Fruit fly (Drosophila melanogaster) whole organism, embryonic: ENCODE data around the gene CG4949.

Experiments used
- ATbp ChIP-seq: fragments of 200-800 bp; sonication (Bioruptor generic); optimal IDR thresholded peaks from 2 replicates; lab custom pipeline; 2017; ENCODE audit warnings: missing biosample characterization, mild to moderate bottlenecking, missing genetic modification characterization, missing genetic modification reagents
- Adf1 ChIP-seq: fragments of 200-800 bp; sonication (Bioruptor generic); IDR thresholded peaks from 2 replicates; pipeline ENCODE4 v1.3.6; 2022; ENCODE audit warnings: missing biosample characterization, missing genetic modification characterization
- Atf6 ChIP-seq: fragments of 200-800 bp; sonication (Bioruptor generic); IDR thresholded peaks from 2 replicates; pipeline ENCODE4 v1.3.6; 2022; ENCODE audit warnings: missing biosample characterization, missing genetic modification characterization
- Bteb2 ChIP-seq: fragments of 200-800 bp; sonication (Bioruptor generic); optimal IDR thresholded peaks from 2 replicates; lab custom pipeline; 2016; ENCODE audit warnings: missing biosample characterization, missing genetic modification characterization
- CG10366 ChIP-seq: fragments of 200-800 bp; sonication (Bioruptor generic); IDR thresholded peaks from 2 replicates; pipeline ENCODE4 v1.3.6; 2022; ENCODE audit warnings: missing biosample characterization, missing genetic modification characterization
- CG10543 ChIP-seq: fragments of 200-800 bp; sonication (Bioruptor generic); optimal IDR thresholded peaks from 3 replicates; lab custom pipeline; 2017; ENCODE audit warnings: missing biosample characterization, mild to moderate bottlenecking, missing genetic modification characterization, moderate library complexity
- CG11398 ChIP-seq: fragments of 200-800 bp; sonication (Bioruptor generic); optimal IDR thresholded peaks from 2 replicates; lab custom pipeline; 2016; ENCODE audit warnings: missing biosample characterization, missing genetic modification characterization
- CG11695 ChIP-seq: fragments of 200-800 bp; sonication (Bioruptor generic); IDR thresholded peaks from 3 replicates; pipeline ENCODE4 v1.3.6; 2022; ENCODE audit warnings: missing biosample characterization, missing genetic modification characterization
- CG13624 ChIP-seq: fragments of 200-800 bp; sonication (Bioruptor generic); optimal IDR thresholded peaks from 2 replicates; lab custom pipeline; 2016; ENCODE audit warnings: missing biosample characterization, missing genetic modification characterization
- CG14667 ChIP-seq: fragments of 200-800 bp; sonication (Bioruptor generic); IDR thresholded peaks from 2 replicates; pipeline ENCODE4 v1.3.6; 2022; ENCODE audit warnings: missing biosample characterization, missing genetic modification characterization
- CG15011 ChIP-seq: fragments of 200-800 bp; sonication (Bioruptor generic); optimal IDR thresholded peaks from 3 replicates; lab custom pipeline; 2018; ENCODE audit warnings: missing biosample characterization, mild to moderate bottlenecking, missing genetic modification characterization
- CG18262 ChIP-seq: fragments of 200-800 bp; optimal IDR thresholded peaks from 3 replicates; lab custom pipeline; 2019; ENCODE audit warnings: missing biosample characterization, mild to moderate bottlenecking, missing genetic modification characterization, moderate library complexity
- CG2129 ChIP-seq: fragments of 200-800 bp; sonication (Bioruptor generic); IDR thresholded peaks from 2 replicates; pipeline ENCODE4 v1.3.6; 2022; ENCODE audit warnings: missing biosample characterization, missing genetic modification characterization; ENCODE audit not compliant: partially characterized antibody
- CG43689 ChIP-seq: fragments of 200-800 bp; sonication (Bioruptor generic); IDR thresholded peaks from 2 replicates; pipeline ENCODE4 v1.3.6; 2022; ENCODE audit warnings: missing biosample characterization, missing genetic modification characterization
- CG4404 ChIP-seq: fragments of 200-800 bp; sonication (Bioruptor generic); IDR thresholded peaks from 2 replicates; pipeline ENCODE4 v1.3.6; 2022; ENCODE audit warnings: missing biosample characterization, missing genetic modification characterization
- CG6272 ChIP-seq: fragments of 200-800 bp; sonication (Bioruptor generic); IDR thresholded peaks from 2 replicates; pipeline ENCODE4 v1.3.6; 2022; ENCODE audit warnings: missing biosample characterization, missing genetic modification characterization
- CG7271 ChIP-seq: fragments of 200-800 bp; sonication (Bioruptor generic); optimal IDR thresholded peaks from 2 replicates; lab custom pipeline; 2018; ENCODE audit warnings: missing biosample characterization, mild to moderate bottlenecking, missing genetic modification characterization, moderate library complexity
- CG9215 ChIP-seq: fragments of 200-800 bp; sonication (Bioruptor generic); IDR thresholded peaks from 2 replicates; pipeline ENCODE4 v1.3.6; 2022; ENCODE audit warnings: missing biosample characterization, missing genetic modification characterization
- CoRest ChIP-seq: fragments of 200-800 bp; sonication (Bioruptor generic); optimal IDR thresholded peaks from 3 replicates; lab custom pipeline; 2018; ENCODE audit warnings: missing biosample characterization, mild to moderate bottlenecking, missing genetic modification characterization, moderate library complexity
- Dip3 ChIP-seq: fragments of 200-800 bp; sonication (Bioruptor generic); optimal IDR thresholded peaks from 3 replicates; lab custom pipeline; 2016; ENCODE audit warnings: missing biosample characterization, missing genetic modification characterization
- Fer3 ChIP-seq: fragments of 200-800 bp; sonication (Bioruptor generic); optimal IDR thresholded peaks from 2 replicates; lab custom pipeline; 2018; ENCODE audit warnings: missing biosample characterization, mild to moderate bottlenecking, missing genetic modification characterization, moderate library complexity
- MTF-1 ChIP-seq: fragments of 200-800 bp; sonication (Bioruptor generic); optimal IDR thresholded peaks from 2 replicates; lab custom pipeline; 2018; ENCODE audit warnings: missing biosample characterization, mild to moderate bottlenecking, missing genetic modification characterization, borderline replicate concordance
- NFAT ChIP-seq: fragments of 200-800 bp; sonication (Bioruptor generic); IDR thresholded peaks from 2 replicates; pipeline ENCODE4 v1.3.6; 2022; ENCODE audit warnings: missing biosample characterization, missing genetic modification characterization
- Neu2 ChIP-seq: fragments of 200-800 bp; sonication (Bioruptor generic); optimal IDR thresholded peaks from 3 replicates; lab custom pipeline; 2016; ENCODE audit warnings: missing biosample characterization, missing genetic modification characterization, borderline replicate concordance
- Ptx1 ChIP-seq: fragments of 200-800 bp; sonication (Bioruptor generic); IDR thresholded peaks from 2 replicates; pipeline ENCODE4 v1.3.6; 2022; ENCODE audit warnings: missing biosample characterization, missing genetic modification characterization
- Rfx ChIP-seq: fragments of 200-800 bp; sonication (Bioruptor generic); IDR thresholded peaks from 2 replicates; pipeline ENCODE4 v1.3.6; 2022; ENCODE audit warnings: missing biosample characterization, missing genetic modification characterization
- Xrp1 ChIP-seq: fragments of 200-800 bp; sonication (Bioruptor generic); IDR thresholded peaks from 2 replicates; pipeline ENCODE4 v1.3.6; 2022; ENCODE audit warnings: missing biosample characterization, missing genetic modification characterization
- ase ChIP-seq: fragments of 200-800 bp; sonication (Bioruptor generic); IDR thresholded peaks from 3 replicates; pipeline ENCODE4 v1.3.6; 2022; ENCODE audit warnings: missing biosample characterization, missing genetic modification characterization
- bigmax ChIP-seq: fragments of 200-800 bp; sonication (Bioruptor generic); optimal IDR thresholded peaks from 2 replicates; lab custom pipeline; 2018; ENCODE audit warnings: missing biosample characterization, mild to moderate bottlenecking, missing genetic modification characterization
- bsh ChIP-seq, 2 experiments: fragments of 200-800 bp; sonication (Bioruptor generic); optimal IDR thresholded peaks; 2 replicates each; lab custom pipeline; 2017 to 2018; ENCODE audit warnings: mild to moderate bottlenecking in 2 of 2, missing biosample characterization in 2 of 2, missing genetic modification characterization in 2 of 2, moderate library complexity in 1 of 2
- chm ChIP-seq: fragments of 200-800 bp; sonication (Bioruptor generic); IDR thresholded peaks from 2 replicates; pipeline ENCODE4 v1.3.6; 2022; ENCODE audit warnings: missing biosample characterization, missing genetic modification characterization
- dmrt11E ChIP-seq: fragments of 200-800 bp; sonication (Bioruptor generic); optimal IDR thresholded peaks from 3 replicates; lab custom pipeline; 2018; ENCODE audit warnings: missing biosample characterization, mild to moderate bottlenecking, missing genetic modification characterization, moderate library complexity
- dpn ChIP-seq, 2 experiments: fragments of 200-800 bp; sonication (Bioruptor generic); optimal IDR thresholded peaks; 3 replicates each; lab custom pipeline; 2016; ENCODE audit warnings: missing biosample characterization in 2 of 2, missing genetic modification characterization in 2 of 2
- dysf ChIP-seq: fragments of 200-800 bp; sonication (Bioruptor generic); IDR thresholded peaks from 3 replicates; pipeline ENCODE4 v1.3.6; 2022; ENCODE audit warnings: missing biosample characterization, missing genetic modification characterization
- grau ChIP-seq: fragments of 200-800 bp; optimal IDR thresholded peaks from 3 replicates; lab custom pipeline; 2019; ENCODE audit warnings: missing biosample characterization, mild to moderate bottlenecking, missing genetic modification characterization, moderate library complexity
- gsb ChIP-seq: fragments of 200-800 bp; sonication (Bioruptor generic); IDR thresholded peaks from 2 replicates; pipeline ENCODE4 v1.3.6; 2022; ENCODE audit warnings: missing biosample characterization, missing genetic modification characterization
- lab ChIP-seq: fragments of 200-800 bp; sonication (Bioruptor generic); optimal IDR thresholded peaks from 3 replicates; lab custom pipeline; 2017; ENCODE audit warnings: missing biosample characterization, missing genetic modification characterization, mild to moderate bottlenecking, moderate library complexity, missing genetic modification reagents
- lilli ChIP-seq: fragments of 200-800 bp; sonication (Bioruptor generic); optimal IDR thresholded peaks from 3 replicates; lab custom pipeline; 2016; ENCODE audit warnings: missing biosample characterization, missing genetic modification characterization
- lmd ChIP-seq: fragments of 200-800 bp; sonication (Bioruptor generic); IDR thresholded peaks from 2 replicates; pipeline ENCODE4 v1.3.6; 2022; ENCODE audit warnings: missing biosample characterization, missing genetic modification characterization
- p53 ChIP-seq: fragments of 200-800 bp; sonication (Bioruptor generic); optimal IDR thresholded peaks from 2 replicates; lab custom pipeline; 2016; ENCODE audit warnings: missing biosample characterization, missing genetic modification characterization
- pan ChIP-seq, 4 experiments: fragments of >200 bp in 3 of 4; fragments of 200-800 bp in 1 of 4; sonication (Bioruptor generic) in 1 of 4; optimal IDR thresholded peaks in 3 of 4; IDR thresholded peaks in 1 of 4; 2 replicates each; pipeline versions ENCODE4 v1.3.6 to Lab custom; 2017 to 2022; ENCODE audit warnings: missing biosample characterization in 2 of 4, missing genetic modification characterization in 2 of 4, mixed read lengths in 1 of 4
- ranshi ChIP-seq: fragments of 200-800 bp; sonication (Bioruptor generic); IDR thresholded peaks from 2 replicates; pipeline ENCODE4 v1.3.6; 2022; ENCODE audit warnings: missing biosample characterization, missing genetic modification characterization
- scrt ChIP-seq: fragments of 200-800 bp; sonication (Bioruptor generic); optimal IDR thresholded peaks from 2 replicates; lab custom pipeline; 2018; ENCODE audit warnings: missing biosample characterization, mild to moderate bottlenecking, missing genetic modification characterization, moderate library complexity
- tna ChIP-seq: fragments of 200-800 bp; sonication (Bioruptor generic); IDR thresholded peaks from 2 replicates; pipeline ENCODE4 v1.3.6; 2022; ENCODE audit warnings: missing biosample characterization, missing genetic modification characterization; ENCODE audit not compliant: partially characterized antibody
- toy ChIP-seq: fragments of 200-800 bp; sonication (Bioruptor generic); IDR thresholded peaks from 2 replicates; pipeline ENCODE4 v1.3.6; 2022; ENCODE audit warnings: missing biosample characterization, missing genetic modification characterization
- ttk ChIP-seq: fragments of 200-800 bp; sonication (Bioruptor generic); IDR thresholded peaks from 2 replicates; pipeline ENCODE4 v2.1.2; 2022; ENCODE audit warnings: missing biosample characterization, missing genetic modification characterization

CG4949 gene

DNA sequence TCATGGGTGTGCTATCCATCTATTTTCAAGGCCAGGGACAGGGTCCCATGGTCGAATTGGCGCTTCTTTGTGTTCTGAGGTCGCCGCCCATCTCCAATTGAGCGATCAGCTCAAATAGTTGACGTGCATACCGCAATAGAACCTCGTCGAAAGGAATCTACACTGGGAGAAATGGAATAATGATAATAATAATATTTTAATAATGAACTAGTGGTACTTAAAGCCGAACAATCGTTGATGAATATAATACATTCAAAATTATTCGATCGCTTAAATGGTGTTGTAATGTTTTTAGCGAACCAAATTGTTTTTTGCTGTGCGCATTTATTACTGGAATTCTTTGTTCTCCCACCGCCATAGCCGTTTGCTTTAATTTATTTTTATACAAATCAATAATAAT is 11.9 kb downstream of the CG4949 start (continued):
- TF ChIP-seq ranshi (GFP tag; lab: Robert Waterston, UW) (0 out of 2 replicates have a peak, but pooled peaks have one; percentile 9), dysf (GFP tag; lab: Robert Waterston, UW) (peak; percentile 44; the same call in 2 of the 3 replicates), Ptx1 (GFP tag; lab: Robert Waterston, UW) (peak; percentile 31; the same call in 1 of the 2 replicates), chm (GFP tag; lab: Robert Waterston, UW) (no peak), tna (GFP tag; lab: Robert Waterston, UW) (no peak), Xrp1 (GFP tag; lab: Robert Waterston, UW) (peak; percentile 24; the same call in 1 of the 2 replicates), pan (optimal IDR thresholded peaks at IDR 0.05; lab: Kevin White, UChicago) (no peak), pan (GFP tag; optimal IDR thresholded peaks at IDR 0.05 in 1 of 2, IDR thresholded peaks at IDR 0.05 in 1 of 2) (peak in 1 of 2 experiments; percentile 20), Dip3 (GFP tag; lab: Kevin White, UChicago) (no peak), bsh (GFP tag; optimal IDR thresholded peaks at IDR 0.05; lab: Kevin White, UChicago) (peak in 1 of 2 experiments; percentile 30), ATbp (GFP tag; lab: Kevin White, UChicago) (no peak), CG7271 (tag; lab: Kevin White, UChicago) (no peak), CG9215 (GFP tag; lab: Robert Waterston, UW) (no peak), CG13624 (GFP tag; lab: Kevin White, UChicago) (no peak), scrt (GFP tag; lab: Kevin White, UChicago) (no peak), Fer3 (tag; lab: Kevin White, UChicago) (peak; percentile 0), CG10366 (GFP tag; lab: Robert Waterston, UW) (no peak; the same call in 1 of the 2 replicates), Neu2 (GFP tag; lab: Kevin White, UChicago) (no peak), Bteb2 (GFP tag; lab: Kevin White, UChicago) (no peak), lmd (peak; percentile 48; the same call in 1 of the 2 replicates), CoRest (tag; lab: Kevin White, UChicago) (no peak), dmrt11E (tag; lab: Kevin White, UChicago) (peak; percentile 17), Atf6 (GFP tag; lab: Robert Waterston, UW) (peak; percentile 36; the same call in 1 of the 2 replicates), CG18262 (tag; lab: Kevin White, UChicago) (no peak), NFAT (GFP tag; lab: Robert Waterston, UW) (0 out of 2 replicates have a peak, but pooled peaks have one; percentile 37), Rfx (GFP tag; lab: Robert Waterston, UW) (peak; percentile 53; the same call in 1 of the 2 replicates), bigmax (GFP tag; lab: Kevin White, UChicago) (no peak), CG2129 (GFP tag; lab: Robert Waterston, UW) (no peak), CG11695 (GFP tag; lab: Robert Waterston, UW) (0 out of 3 replicates have a peak, but pooled peaks have one; percentile 44), lab (GFP tag; lab: Kevin White, UChicago) (peak; percentile 5)
- TF ChIP-seq, all 482 proteins: peak for 27

DNA sequence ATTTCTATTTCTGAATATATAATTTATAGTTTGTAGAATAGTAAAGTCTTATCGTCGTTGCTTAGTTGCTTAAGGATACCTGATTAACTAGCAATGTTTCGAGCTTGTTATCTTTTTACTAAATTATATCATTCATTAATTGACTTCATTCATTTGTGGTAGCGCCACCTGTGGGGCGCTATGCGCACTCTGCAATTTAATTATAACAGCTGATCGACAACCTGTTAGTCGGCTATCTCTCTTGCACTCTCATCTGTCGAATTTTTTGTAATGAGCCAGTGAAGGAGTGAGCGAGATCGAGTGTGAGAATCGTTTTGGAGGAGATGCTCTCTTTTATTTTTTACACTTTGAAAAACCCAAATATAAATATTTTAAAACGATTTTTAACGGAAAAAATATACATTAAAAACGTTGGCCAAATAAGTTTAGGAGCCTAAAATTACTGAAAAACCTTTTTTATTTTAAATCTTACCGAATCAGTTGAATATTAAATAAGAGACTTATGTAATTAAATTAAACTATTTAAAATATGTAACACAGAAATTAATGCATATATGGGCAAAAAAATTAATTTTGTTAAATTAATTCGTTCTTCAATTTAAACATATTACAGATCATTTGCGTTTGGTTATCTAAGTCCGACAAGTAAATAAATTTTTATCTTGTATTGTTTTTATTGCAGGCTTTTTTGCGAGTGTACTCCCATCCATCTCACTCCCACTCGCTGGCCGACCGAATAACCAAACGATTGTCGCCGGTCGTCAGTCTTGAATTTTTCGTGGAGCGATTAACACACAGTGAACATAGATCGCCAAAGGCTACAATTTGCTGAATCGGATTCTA is 12.6 kb downstream of the CG4949 start, which contains the start of the genes CG16700 and CG4991:
Gene CG16700 (plus strand): TSS at position 793 of the 843 bp plus-strand sequence.
Gene CG4991 (plus strand): TSS at position 793 of the 843 bp plus-strand sequence.
- TF ChIP-seq CG6272 (GFP tag; lab: Robert Waterston, UW) (peak; percentile 32; the same call in 1 of the 2 replicates), p53 (no peak), toy (0 out of 2 replicates have a peak, but pooled peaks have one; percentile 27), CG43689 (no peak), CG4404 (GFP tag; lab: Robert Waterston, UW) (peak; percentile 71), gsb (0 out of 2 replicates have a peak, but pooled peaks have one; percentile 42), CG10543 (GFP tag; lab: Kevin White, UChicago) (peak; percentile 78), lilli (peak; percentile 42), ttk (GFP tag; lab: Robert Waterston, UW) (peak; percentile 62), ase (peak; percentile 59; the same call in 2 of the 3 replicates), CG11398 (GFP tag; lab: Kevin White, UChicago) (no peak), MTF-1 (GFP tag; lab: Kevin White, UChicago) (no peak), CG14667 (GFP tag; lab: Robert Waterston, UW) (peak; percentile 59; the same call in 1 of the 2 replicates), ranshi (GFP tag; lab: Robert Waterston, UW) (peak; percentile 58; the same call in 1 of the 2 replicates), dpn (GFP tag; optimal IDR thresholded peaks at IDR 0.05; lab: Kevin White, UChicago) (peak; percentile 5 to 69), Adf1 (GFP tag; lab: Robert Waterston, UW) (no peak), CG15011 (GFP tag; lab: Kevin White, UChicago) (peak; percentile 65), grau (peak; percentile 90)
